Worm (Caenorhabditis elegans): Measurements from ENCODE around the gene ced-9.

Gene ced-9

DNA sequence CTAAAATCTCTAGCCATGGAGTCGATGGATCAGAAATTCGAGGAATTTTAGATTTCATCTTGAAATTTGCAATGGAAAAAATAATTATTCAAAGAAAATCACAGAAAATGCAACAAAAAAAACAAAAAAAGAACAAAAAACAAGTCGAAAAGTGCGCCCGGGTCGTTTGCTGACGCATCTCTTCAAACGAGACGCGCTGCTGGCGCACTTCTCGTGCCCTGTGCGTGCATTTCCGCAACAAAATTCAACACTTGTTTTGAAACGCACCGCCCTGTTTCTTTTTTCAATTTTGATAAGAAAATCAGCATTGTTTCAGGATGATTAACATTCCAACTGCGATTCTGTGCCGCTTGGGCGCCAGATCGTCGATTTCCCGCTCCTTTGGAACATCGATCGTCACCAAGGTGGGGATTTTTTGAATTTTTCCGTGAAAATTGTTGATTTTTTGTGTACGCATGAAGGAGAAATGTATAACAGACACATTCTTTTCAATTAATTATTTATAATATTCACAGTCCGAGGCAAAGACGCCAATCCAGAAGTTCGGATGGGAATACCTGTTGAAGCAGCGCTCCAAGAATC lies 920 bp upstream of the ced-9 start, which contains the start of the genes jmjd-4 and mev-1:
TSS of gene jmjd-4 (minus strand) at position 58 of the 582 bp plus-strand sequence.
TSS of gene mev-1 (plus strand) at position 317 of the 582 bp plus-strand sequence.
- TF ChIP-seq aly-1 (tag; optimal IDR thresholded peaks at IDR 0.05) (no peak), tbx-37 (GFP tag; conservative IDR thresholded peaks at IDR 0.05) (no peak), F13C5.2 (tag; optimal IDR thresholded peaks at IDR 0.05) (peak; percentile 73), sea-1 (GFP tag; conservative IDR thresholded peaks at IDR 0.05) (no peak), B0310.2 (tag; optimal IDR thresholded peaks at IDR 0.05) (no peak), hmg-4 (GFP tag; optimal IDR thresholded peaks at IDR 0.05) (no peak), tbx-11 (GFP tag; IDR thresholded peaks at IDR 0.05) (0 out of 2 replicates have a peak, but pooled peaks have one; percentile 40), flt-1 (GFP tag; IDR thresholded peaks at IDR 0.05) (peak; percentile 51; the same call in 1 of the 2 replicates), tra-4 (tag; optimal IDR thresholded peaks at IDR 0.05) (no peak), ceh-36 (tag; optimal IDR thresholded peaks at IDR 0.05) (peak; percentile 23), scrt-1 (GFP tag; IDR thresholded peaks at IDR 0.05) (no peak), ets-7 (tag; optimal IDR thresholded peaks at IDR 0.05) (no peak), pes-1 (GFP tag; IDR thresholded peaks at IDR 0.05) (no peak), hnd-1 (tag; optimal IDR thresholded peaks at IDR 0.05) (no peak), ceh-13 (GFP tag; optimal IDR thresholded peaks at IDR 0.05) (no peak), hmbx-1 (tag; optimal IDR thresholded peaks at IDR 0.05) (no peak), ama-1 (optimal IDR thresholded peaks at IDR 0.05) (no peak)

DNA sequence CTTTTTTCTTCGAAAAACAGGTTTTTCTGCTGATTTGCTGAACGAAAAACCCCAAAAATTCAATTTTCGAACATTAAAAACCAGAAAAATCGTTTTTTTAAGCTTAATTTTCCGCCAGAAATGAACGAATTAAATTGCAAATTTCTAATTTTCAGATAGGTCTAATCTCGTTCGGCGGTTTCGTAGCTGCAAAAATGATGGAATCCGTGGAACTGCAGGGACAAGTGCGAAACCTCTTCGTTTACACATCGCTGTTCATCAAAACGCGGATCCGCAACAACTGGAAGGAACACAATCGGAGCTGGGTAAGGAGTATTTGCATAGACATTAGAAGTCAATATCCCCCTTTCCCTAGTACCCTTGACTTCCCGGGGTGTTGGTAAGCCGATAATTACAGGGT lies 1.1 kb downstream of the ced-9 start:
- TF ChIP-seq ceh-13 (GFP tag; optimal IDR thresholded peaks at IDR 0.05) (no peak), ama-1 (optimal IDR thresholded peaks at IDR 0.05) (no peak), sea-1 (GFP tag; conservative IDR thresholded peaks at IDR 0.05) (no peak), tbx-11 (GFP tag; IDR thresholded peaks at IDR 0.05) (no peak), tbx-37 (GFP tag; conservative IDR thresholded peaks at IDR 0.05) (no peak), hnd-1 (tag; optimal IDR thresholded peaks at IDR 0.05) (no peak), tra-4 (tag; optimal IDR thresholded peaks at IDR 0.05) (no peak), B0310.2 (tag; optimal IDR thresholded peaks at IDR 0.05) (no peak), hmbx-1 (tag; optimal IDR thresholded peaks at IDR 0.05) (no peak), F13C5.2 (tag; optimal IDR thresholded peaks at IDR 0.05) (no peak), hmg-4 (GFP tag; optimal IDR thresholded peaks at IDR 0.05) (no peak), aly-1 (tag; optimal IDR thresholded peaks at IDR 0.05) (no peak), ceh-36 (tag; optimal IDR thresholded peaks at IDR 0.05) (no peak), ets-7 (tag; optimal IDR thresholded peaks at IDR 0.05) (no peak), pes-1 (GFP tag; IDR thresholded peaks at IDR 0.05) (no peak), flt-1 (GFP tag; IDR thresholded peaks at IDR 0.05) (no peak), scrt-1 (GFP tag; IDR thresholded peaks at IDR 0.05) (no peak)

DNA sequence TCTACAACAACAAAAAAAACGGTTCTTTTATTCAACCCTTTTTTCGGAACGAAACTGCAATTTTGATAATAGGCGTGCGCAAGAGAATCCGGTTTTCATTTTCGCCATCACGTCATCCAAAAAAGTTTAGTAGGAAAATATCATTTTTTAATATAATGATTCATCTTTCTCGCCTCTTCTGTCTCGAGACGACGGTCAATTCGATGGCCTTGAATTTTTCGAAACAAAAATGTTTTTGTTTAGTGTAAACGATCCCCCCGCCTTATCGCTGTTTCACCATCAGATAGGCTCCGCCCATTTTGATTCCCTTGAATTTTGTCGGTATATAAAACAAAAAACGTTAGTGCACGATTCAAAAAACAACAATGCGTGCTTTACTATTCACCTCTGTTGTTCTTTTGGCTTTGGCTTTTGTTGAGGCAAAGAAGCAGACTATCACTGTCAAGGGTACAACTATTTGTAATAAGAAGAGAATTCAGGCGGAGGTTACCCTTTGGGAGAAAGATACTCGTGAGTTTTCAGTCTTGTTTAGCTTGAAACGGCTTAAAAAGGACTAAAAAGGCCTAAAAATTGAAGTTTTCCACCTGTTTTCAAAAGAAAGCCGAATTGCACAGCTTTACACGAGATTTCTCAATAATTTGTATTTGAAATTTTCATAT lies 2.7 kb downstream of the ced-9 start, which contains the start of gene ttr-15:
TSS of gene ttr-15 (plus strand) at position 340 of the 659 bp plus-strand sequence.
- TF ChIP-seq tbx-11 (GFP tag; IDR thresholded peaks at IDR 0.05), result no peak
- TF ChIP-seq ceh-13 (GFP tag; optimal IDR thresholded peaks at IDR 0.05), result no peak
- no peak for TF ChIP-seq hmbx-1 (tag; optimal IDR thresholded peaks at IDR 0.05)
- no peak for TF ChIP-seq ets-7 (tag; optimal IDR thresholded peaks at IDR 0.05)
- TF ChIP-seq pes-1 (GFP tag; IDR thresholded peaks at IDR 0.05), result no peak
- TF ChIP-seq scrt-1 (GFP tag; IDR thresholded peaks at IDR 0.05), result no peak
- no peak for TF ChIP-seq aly-1 (tag; optimal IDR thresholded peaks at IDR 0.05)
- TF ChIP-seq tra-4 (tag; optimal IDR thresholded peaks at IDR 0.05), result no peak
- no peak for TF ChIP-seq tbx-37 (GFP tag; conservative IDR thresholded peaks at IDR 0.05)
- TF ChIP-seq ceh-36 (tag; optimal IDR thresholded peaks at IDR 0.05), result no peak
- no peak for TF ChIP-seq ama-1 (optimal IDR thresholded peaks at IDR 0.05)
- TF ChIP-seq B0310.2 (tag; optimal IDR thresholded peaks at IDR 0.05), result no peak
- no peak for TF ChIP-seq hnd-1 (tag; optimal IDR thresholded peaks at IDR 0.05)
- no peak for TF ChIP-seq flt-1 (GFP tag; IDR thresholded peaks at IDR 0.05)
- no peak for TF ChIP-seq sea-1 (GFP tag; conservative IDR thresholded peaks at IDR 0.05)
- no peak for TF ChIP-seq hmg-4 (GFP tag; optimal IDR thresholded peaks at IDR 0.05)
- no peak for TF ChIP-seq F13C5.2 (tag; optimal IDR thresholded peaks at IDR 0.05)

DNA sequence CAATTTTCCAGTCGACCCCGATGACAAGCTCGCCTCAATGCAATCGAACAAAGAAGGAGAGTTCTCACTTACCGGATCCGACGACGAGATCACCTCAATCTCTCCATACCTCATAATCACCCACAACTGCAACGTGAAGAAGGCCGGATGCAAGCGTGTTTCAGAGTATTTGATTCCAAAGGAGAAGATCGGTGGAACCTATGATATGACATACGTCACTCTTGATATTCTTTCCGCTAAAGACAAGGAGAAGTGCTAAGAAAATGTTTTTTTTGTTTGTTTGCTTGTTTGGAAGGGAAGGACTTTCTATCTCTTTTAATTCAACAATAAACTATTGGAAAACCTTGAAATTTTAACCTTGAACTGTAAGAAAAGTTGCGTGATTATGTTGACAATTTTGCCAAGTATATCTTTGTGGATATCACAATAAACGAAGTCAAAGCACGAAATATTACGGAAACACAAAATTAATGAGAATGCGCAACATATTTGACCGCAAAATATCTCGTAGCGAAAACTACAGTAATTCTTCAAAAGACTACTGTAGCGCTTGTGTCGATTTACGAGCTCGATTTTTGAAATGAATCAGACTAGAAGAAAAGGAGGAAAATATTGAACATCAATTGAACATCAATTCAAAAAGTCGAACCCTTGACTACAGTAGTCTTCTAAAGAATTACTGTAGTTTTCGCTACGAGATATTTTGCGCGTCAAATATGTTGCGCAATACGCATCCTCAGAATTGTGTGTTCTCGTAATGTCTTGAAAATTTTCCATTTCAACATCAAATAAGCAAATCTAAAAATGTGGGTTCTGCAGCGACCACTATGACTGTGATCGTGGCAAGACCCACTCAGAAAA lies 4.2 kb downstream of the ced-9 start:
- TF ChIP-seq B0310.2 (tag; optimal IDR thresholded peaks at IDR 0.05) (no peak), aly-1 (tag; optimal IDR thresholded peaks at IDR 0.05) (no peak), sea-1 (GFP tag; conservative IDR thresholded peaks at IDR 0.05) (no peak), ceh-36 (tag; optimal IDR thresholded peaks at IDR 0.05) (no peak), scrt-1 (GFP tag; IDR thresholded peaks at IDR 0.05) (no peak), tra-4 (tag; optimal IDR thresholded peaks at IDR 0.05) (no peak), F13C5.2 (tag; optimal IDR thresholded peaks at IDR 0.05) (no peak), ama-1 (optimal IDR thresholded peaks at IDR 0.05) (no peak), flt-1 (GFP tag; IDR thresholded peaks at IDR 0.05) (no peak), tbx-11 (GFP tag; IDR thresholded peaks at IDR 0.05) (no peak), hmg-4 (GFP tag; optimal IDR thresholded peaks at IDR 0.05) (no peak), ceh-13 (GFP tag; optimal IDR thresholded peaks at IDR 0.05) (no peak), hnd-1 (tag; optimal IDR thresholded peaks at IDR 0.05) (no peak), pes-1 (GFP tag; IDR thresholded peaks at IDR 0.05) (no peak)

DNA sequence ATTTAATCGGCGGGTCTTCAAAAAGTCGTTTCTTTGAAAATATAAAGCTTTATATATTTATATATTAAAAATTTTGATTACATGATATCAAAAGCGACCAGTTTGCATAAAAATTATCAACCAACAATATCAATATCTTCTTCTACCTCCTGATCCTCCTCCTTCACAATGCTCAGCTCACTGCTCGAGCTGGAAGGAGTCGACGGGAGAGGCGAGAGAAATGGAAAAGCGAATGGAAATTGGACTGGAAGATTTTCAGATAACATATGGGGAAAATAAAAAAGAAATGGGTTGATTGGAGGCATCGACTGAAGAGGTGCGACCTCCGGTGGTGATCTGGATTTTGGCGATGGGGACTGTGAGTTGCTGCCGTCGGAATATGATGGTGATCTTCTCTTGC lies 5.0 kb downstream of the ced-9 start:
- TF ChIP-seq tbx-37 (GFP tag; conservative IDR thresholded peaks at IDR 0.05) (no peak), hmbx-1 (tag; optimal IDR thresholded peaks at IDR 0.05) (no peak), ets-7 (tag; optimal IDR thresholded peaks at IDR 0.05) (no peak), ceh-13 (GFP tag; optimal IDR thresholded peaks at IDR 0.05) (no peak), B0310.2 (tag; optimal IDR thresholded peaks at IDR 0.05) (no peak), sea-1 (GFP tag; conservative IDR thresholded peaks at IDR 0.05) (no peak), hmg-4 (GFP tag; optimal IDR thresholded peaks at IDR 0.05) (no peak), ama-1 (optimal IDR thresholded peaks at IDR 0.05) (no peak), F13C5.2 (tag; optimal IDR thresholded peaks at IDR 0.05) (no peak)

DNA sequence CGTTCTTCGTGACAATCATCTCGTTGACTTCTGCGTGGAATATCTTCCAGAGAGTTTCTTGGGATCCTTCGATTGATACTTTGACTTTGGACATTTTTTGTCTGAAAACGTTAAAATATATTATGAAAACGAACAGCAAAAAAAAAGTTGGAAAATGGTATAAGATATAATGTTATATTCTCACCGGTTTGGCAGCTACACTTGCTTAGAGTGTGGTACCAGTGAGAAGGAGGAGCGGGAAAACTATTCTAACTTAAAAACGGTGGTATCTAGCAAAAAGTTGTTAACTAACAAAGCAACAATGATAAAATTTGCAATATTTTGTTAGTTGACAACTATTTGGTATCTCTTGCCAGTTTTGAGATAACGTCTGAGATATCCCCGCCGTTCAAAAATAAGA lies 6.8 kb downstream of the ced-9 start, which contains the start of gene tbx-9:
TSS of gene tbx-9 (minus strand) at position 101 of the 400 bp plus-strand sequence.
- TF ChIP-seq tbx-11 (GFP tag; IDR thresholded peaks at IDR 0.05) (no peak), sea-1 (GFP tag; conservative IDR thresholded peaks at IDR 0.05) (no peak), flt-1 (GFP tag; IDR thresholded peaks at IDR 0.05) (no peak), hmbx-1 (tag; optimal IDR thresholded peaks at IDR 0.05) (no peak), ama-1 (optimal IDR thresholded peaks at IDR 0.05) (no peak), scrt-1 (GFP tag; IDR thresholded peaks at IDR 0.05) (no peak), aly-1 (tag; optimal IDR thresholded peaks at IDR 0.05) (no peak), ceh-13 (GFP tag; optimal IDR thresholded peaks at IDR 0.05) (no peak), ets-7 (tag; optimal IDR thresholded peaks at IDR 0.05) (no peak), B0310.2 (tag; optimal IDR thresholded peaks at IDR 0.05) (no peak), F13C5.2 (tag; optimal IDR thresholded peaks at IDR 0.05) (no peak), hnd-1 (tag; optimal IDR thresholded peaks at IDR 0.05) (no peak), pes-1 (GFP tag; IDR thresholded peaks at IDR 0.05) (no peak), tra-4 (tag; optimal IDR thresholded peaks at IDR 0.05) (no peak), ceh-36 (tag; optimal IDR thresholded peaks at IDR 0.05) (no peak), hmg-4 (GFP tag; optimal IDR thresholded peaks at IDR 0.05) (no peak)
